Worm (Caenorhabditis elegans): Measurements from ENCODE around the gene R09E10.8.

The R09E10.8 gene

DNA sequence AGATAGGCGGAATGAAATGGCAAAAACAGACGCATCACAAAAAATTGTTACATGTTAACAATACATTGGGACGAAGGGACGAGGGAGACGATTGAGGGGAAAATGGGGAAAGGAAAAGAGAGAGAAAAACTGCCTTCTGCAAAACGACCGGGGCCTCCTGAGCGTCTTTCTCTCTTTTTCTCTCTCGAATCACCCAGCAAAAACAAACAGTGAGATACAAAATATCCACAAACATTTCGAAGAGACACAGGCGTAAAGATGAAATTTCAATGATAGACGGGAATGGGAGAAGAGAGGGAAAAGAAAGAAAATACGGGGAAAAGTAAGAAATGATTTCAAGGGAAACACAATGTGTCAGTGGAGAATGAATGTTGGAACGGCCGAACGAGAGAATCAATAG is 35.8 kb upstream of the R09E10.8 start:
- TF ChIP-seq ets-7 (tag; optimal IDR thresholded peaks at IDR 0.05), result no peak
- no peak for TF ChIP-seq sea-1 (GFP tag; conservative IDR thresholded peaks at IDR 0.05)
- no peak for TF ChIP-seq aly-1 (tag; optimal IDR thresholded peaks at IDR 0.05)
- no peak for TF ChIP-seq ceh-13 (GFP tag; optimal IDR thresholded peaks at IDR 0.05)
- no peak for TF ChIP-seq scrt-1 (GFP tag; IDR thresholded peaks at IDR 0.05)
- no peak for TF ChIP-seq ceh-36 (tag; optimal IDR thresholded peaks at IDR 0.05)
- no peak for TF ChIP-seq tra-4 (tag; optimal IDR thresholded peaks at IDR 0.05)
- no peak for TF ChIP-seq tbx-11 (GFP tag; IDR thresholded peaks at IDR 0.05)

DNA sequence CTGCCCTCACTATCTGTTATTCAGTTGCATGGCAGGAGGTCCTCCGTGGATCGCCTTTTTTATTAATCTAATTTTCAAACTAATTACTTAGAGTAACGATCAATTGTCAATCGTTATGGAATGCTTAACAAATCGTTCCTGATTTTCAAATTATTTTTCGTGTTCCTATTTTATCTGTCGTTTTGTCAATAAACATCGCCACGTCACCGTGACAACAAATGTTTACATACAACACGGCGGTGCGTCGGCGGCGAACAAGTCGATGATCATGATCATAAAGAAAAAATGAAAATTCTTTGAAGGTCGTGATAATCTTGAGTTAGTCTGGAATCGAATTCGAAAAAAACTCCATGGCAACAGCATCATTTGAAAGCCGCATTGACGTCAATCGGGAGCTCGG is 35.3 kb upstream of the R09E10.8 start:
- TF ChIP-seq ama-1 (optimal IDR thresholded peaks at IDR 0.05) (no peak), aly-1 (tag; optimal IDR thresholded peaks at IDR 0.05) (no peak), ceh-36 (tag; optimal IDR thresholded peaks at IDR 0.05) (no peak), hmbx-1 (tag; optimal IDR thresholded peaks at IDR 0.05) (no peak), sea-1 (GFP tag; conservative IDR thresholded peaks at IDR 0.05) (no peak), B0310.2 (tag; optimal IDR thresholded peaks at IDR 0.05) (no peak), ceh-13 (GFP tag; optimal IDR thresholded peaks at IDR 0.05) (no peak), scrt-1 (GFP tag; IDR thresholded peaks at IDR 0.05) (no peak), F13C5.2 (tag; optimal IDR thresholded peaks at IDR 0.05) (no peak)

DNA sequence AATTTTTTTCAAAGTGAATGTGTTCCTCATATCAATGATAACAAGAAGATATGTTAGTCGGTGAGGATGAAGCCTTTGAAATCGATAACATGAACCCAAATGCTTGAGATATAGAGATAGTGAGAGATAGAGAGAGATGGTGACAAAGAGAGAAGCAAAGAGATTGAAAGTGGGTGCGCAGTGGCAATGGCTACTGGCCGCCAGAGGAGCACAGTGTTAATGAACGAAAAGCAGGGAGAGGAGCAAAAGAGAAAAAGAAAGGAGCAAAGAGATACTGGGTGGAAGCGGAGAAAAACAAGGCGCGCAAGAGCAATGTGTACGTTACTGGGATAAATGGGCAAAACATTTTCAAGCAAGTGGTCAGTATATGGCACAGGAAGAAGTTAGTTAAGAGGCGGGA is 34.4 kb upstream of the R09E10.8 start:
- no peak for TF ChIP-seq tbx-37 (GFP tag; conservative IDR thresholded peaks at IDR 0.05)
- no peak for TF ChIP-seq F13C5.2 (tag; optimal IDR thresholded peaks at IDR 0.05)
- no peak for TF ChIP-seq ceh-13 (GFP tag; optimal IDR thresholded peaks at IDR 0.05)
- TF ChIP-seq tbx-11 (GFP tag; IDR thresholded peaks at IDR 0.05), result no peak
- no peak for TF ChIP-seq sea-1 (GFP tag; conservative IDR thresholded peaks at IDR 0.05)
- no peak for TF ChIP-seq tra-4 (tag; optimal IDR thresholded peaks at IDR 0.05)
- no peak for TF ChIP-seq B0310.2 (tag; optimal IDR thresholded peaks at IDR 0.05)
- no peak for TF ChIP-seq pes-1 (GFP tag; IDR thresholded peaks at IDR 0.05)

DNA sequence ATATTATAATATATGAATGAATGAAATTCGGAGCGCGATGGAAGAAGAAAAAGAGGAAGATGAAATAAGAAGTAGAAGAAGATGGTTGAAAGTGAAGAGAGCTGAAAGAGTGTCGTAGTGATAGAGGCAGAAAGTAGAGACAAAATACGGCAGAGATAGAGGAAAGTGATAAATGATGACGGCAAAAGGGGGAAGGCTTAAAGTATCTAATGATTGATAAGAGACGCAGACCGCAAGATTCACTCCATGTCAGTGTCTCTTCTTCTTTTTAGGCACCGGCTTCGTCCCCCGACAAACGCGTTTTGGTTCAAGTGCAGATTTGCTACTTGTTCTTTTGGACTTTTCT is 32.1 kb upstream of the R09E10.8 start:
- TF ChIP-seq hmbx-1 (tag; optimal IDR thresholded peaks at IDR 0.05) (no peak), B0310.2 (tag; optimal IDR thresholded peaks at IDR 0.05) (no peak), pes-1 (GFP tag; IDR thresholded peaks at IDR 0.05) (no peak), tbx-37 (GFP tag; conservative IDR thresholded peaks at IDR 0.05) (no peak), ceh-13 (GFP tag; optimal IDR thresholded peaks at IDR 0.05) (no peak), ama-1 (optimal IDR thresholded peaks at IDR 0.05) (no peak), F13C5.2 (tag; optimal IDR thresholded peaks at IDR 0.05) (no peak), aly-1 (tag; optimal IDR thresholded peaks at IDR 0.05) (no peak), sea-1 (GFP tag; conservative IDR thresholded peaks at IDR 0.05) (no peak), hmg-4 (GFP tag; optimal IDR thresholded peaks at IDR 0.05) (no peak), tra-4 (tag; optimal IDR thresholded peaks at IDR 0.05) (no peak), tbx-11 (GFP tag; IDR thresholded peaks at IDR 0.05) (no peak), ceh-36 (tag; optimal IDR thresholded peaks at IDR 0.05) (no peak), flt-1 (GFP tag; IDR thresholded peaks at IDR 0.05) (no peak), ets-7 (tag; optimal IDR thresholded peaks at IDR 0.05) (no peak), hnd-1 (tag; optimal IDR thresholded peaks at IDR 0.05) (no peak), scrt-1 (GFP tag; IDR thresholded peaks at IDR 0.05) (no peak)

DNA sequence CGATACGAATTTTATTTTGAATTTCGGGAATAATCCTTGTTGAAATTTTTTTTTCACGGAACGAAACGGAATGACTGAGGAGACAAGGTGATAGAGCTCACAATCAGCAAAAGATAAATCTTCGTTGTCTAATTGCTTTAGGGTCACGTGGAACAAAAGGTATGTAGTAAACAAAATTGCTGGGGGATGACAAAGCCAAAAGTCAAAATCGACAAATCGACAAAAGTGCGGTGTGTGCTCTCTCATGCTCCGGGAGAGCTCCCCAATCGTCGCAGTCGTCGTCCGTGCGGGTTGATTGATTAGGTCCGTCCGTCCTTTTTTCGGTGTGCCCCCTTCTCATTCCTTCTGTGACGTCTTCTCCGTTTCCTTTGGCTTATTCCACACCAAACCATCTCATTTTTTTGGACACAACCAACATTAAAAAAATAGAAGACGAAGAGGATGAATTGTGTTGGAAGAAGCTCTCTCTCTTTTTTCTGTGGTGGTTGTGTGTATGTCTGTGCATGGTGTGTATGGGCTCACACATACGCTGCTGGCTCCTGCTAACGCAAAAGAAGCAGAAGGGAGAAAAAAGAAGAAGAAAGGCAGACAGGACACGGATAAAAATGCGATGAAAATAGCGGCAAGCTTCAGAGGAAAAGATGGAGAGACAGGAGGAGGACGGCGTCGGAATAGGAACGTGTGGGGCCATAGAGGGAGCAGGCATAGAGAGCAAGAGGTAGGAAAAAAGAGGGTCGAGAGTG is 31.6 kb upstream of the R09E10.8 start:
- TF ChIP-seq tbx-11 (GFP tag; IDR thresholded peaks at IDR 0.05) (0 out of 2 replicates have a peak, but pooled peaks have one; percentile 24), tra-4 (tag; optimal IDR thresholded peaks at IDR 0.05) (no peak)

DNA sequence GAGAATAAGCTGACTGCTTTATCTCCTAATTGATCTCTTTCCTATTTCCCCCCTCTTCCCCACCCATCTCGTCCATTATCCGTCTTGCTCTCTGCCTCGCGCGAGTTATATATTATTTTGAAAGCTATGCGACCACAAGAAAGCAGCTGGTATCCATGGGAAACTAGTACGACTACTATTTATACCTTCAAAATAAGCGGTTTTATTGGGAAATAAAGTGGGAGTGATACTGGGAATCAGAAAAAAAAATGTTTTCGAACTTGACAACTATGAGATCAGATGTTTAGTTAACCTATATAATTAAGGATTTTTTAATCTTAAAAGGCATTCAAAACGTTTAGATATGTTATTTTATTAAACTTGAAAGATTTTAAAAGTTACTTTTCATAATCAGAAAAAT is 29.5 kb upstream of the R09E10.8 start:
- TF ChIP-seq tbx-37 (GFP tag; conservative IDR thresholded peaks at IDR 0.05), result no peak
- TF ChIP-seq aly-1 (tag; optimal IDR thresholded peaks at IDR 0.05), result no peak
- TF ChIP-seq sea-1 (GFP tag; conservative IDR thresholded peaks at IDR 0.05), result no peak
- no peak for TF ChIP-seq B0310.2 (tag; optimal IDR thresholded peaks at IDR 0.05)
- no peak for TF ChIP-seq hmbx-1 (tag; optimal IDR thresholded peaks at IDR 0.05)
- no peak for TF ChIP-seq hnd-1 (tag; optimal IDR thresholded peaks at IDR 0.05)
- no peak for TF ChIP-seq scrt-1 (GFP tag; IDR thresholded peaks at IDR 0.05)
- no peak for TF ChIP-seq flt-1 (GFP tag; IDR thresholded peaks at IDR 0.05)
- no peak for TF ChIP-seq ceh-36 (tag; optimal IDR thresholded peaks at IDR 0.05)

DNA sequence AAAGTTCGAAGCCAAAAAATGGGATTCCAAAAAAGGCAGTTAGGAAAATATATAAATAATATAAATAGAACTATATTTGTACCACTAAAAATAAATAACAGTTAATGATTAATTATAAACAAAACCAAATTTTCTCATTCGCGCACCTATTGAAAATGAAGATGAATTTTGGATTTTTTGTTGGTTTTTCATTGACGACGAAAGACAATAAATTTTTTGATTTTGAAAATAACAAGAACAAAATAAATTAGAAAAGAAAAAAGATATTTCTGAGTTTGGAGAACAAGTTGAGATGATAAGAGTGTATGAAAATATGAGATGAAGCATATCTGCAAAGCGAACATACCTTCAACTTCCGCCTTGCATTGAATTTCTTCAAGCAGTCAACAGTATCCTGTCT is 27.1 kb upstream of the R09E10.8 start:
- no peak for TF ChIP-seq hnd-1 (tag; optimal IDR thresholded peaks at IDR 0.05)
- TF ChIP-seq B0310.2 (tag; optimal IDR thresholded peaks at IDR 0.05), result no peak
- TF ChIP-seq ceh-36 (tag; optimal IDR thresholded peaks at IDR 0.05), result no peak
- TF ChIP-seq flt-1 (GFP tag; IDR thresholded peaks at IDR 0.05), result no peak
- no peak for TF ChIP-seq tbx-11 (GFP tag; IDR thresholded peaks at IDR 0.05)
- TF ChIP-seq ama-1 (optimal IDR thresholded peaks at IDR 0.05), result no peak
- no peak for TF ChIP-seq sea-1 (GFP tag; conservative IDR thresholded peaks at IDR 0.05)
- TF ChIP-seq pes-1 (GFP tag; IDR thresholded peaks at IDR 0.05), result no peak
- TF ChIP-seq hmbx-1 (tag; optimal IDR thresholded peaks at IDR 0.05), result no peak

DNA sequence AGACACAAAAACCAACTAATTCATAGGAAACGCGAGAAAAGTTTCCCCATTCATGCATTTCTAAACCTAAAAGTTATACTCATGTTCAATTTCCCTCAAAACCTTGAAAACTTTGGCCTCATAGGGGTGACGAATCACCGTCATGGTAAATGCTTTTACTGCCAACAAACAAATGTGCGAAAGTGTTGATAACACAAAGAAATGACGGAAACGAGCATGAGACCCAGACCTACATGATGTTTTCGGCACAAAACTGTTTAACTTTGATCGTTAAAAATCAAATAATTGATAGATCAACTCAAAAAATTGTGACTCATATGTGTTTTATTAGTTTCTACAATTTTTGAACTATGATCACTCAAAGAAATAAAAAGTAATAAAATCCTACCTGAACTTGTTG is 21.7 kb upstream of the R09E10.8 start:
- TF ChIP-seq hmbx-1 (tag; optimal IDR thresholded peaks at IDR 0.05) (no peak), aly-1 (tag; optimal IDR thresholded peaks at IDR 0.05) (no peak), hnd-1 (tag; optimal IDR thresholded peaks at IDR 0.05) (no peak), tbx-37 (GFP tag; conservative IDR thresholded peaks at IDR 0.05) (no peak), B0310.2 (tag; optimal IDR thresholded peaks at IDR 0.05) (no peak), flt-1 (GFP tag; IDR thresholded peaks at IDR 0.05) (no peak), sea-1 (GFP tag; conservative IDR thresholded peaks at IDR 0.05) (no peak), tbx-11 (GFP tag; IDR thresholded peaks at IDR 0.05) (no peak), ama-1 (optimal IDR thresholded peaks at IDR 0.05) (no peak), ceh-13 (GFP tag; optimal IDR thresholded peaks at IDR 0.05) (no peak), ceh-36 (tag; optimal IDR thresholded peaks at IDR 0.05) (no peak), scrt-1 (GFP tag; IDR thresholded peaks at IDR 0.05) (no peak), ets-7 (tag; optimal IDR thresholded peaks at IDR 0.05) (no peak), hmg-4 (GFP tag; optimal IDR thresholded peaks at IDR 0.05) (no peak), pes-1 (GFP tag; IDR thresholded peaks at IDR 0.05) (no peak)

Data from whole organism, early embryonic.